Worm (Caenorhabditis elegans) whole organism, L1 larva: ENCODE measurements around the gene gst-19.

Experiments used
- C34B4.2 ChIP-seq: sonication (generic microtip); optimal IDR thresholded peaks from 2 replicates; lab custom pipeline; 2017; ENCODE audit warnings: mild to moderate bottlenecking, missing genetic modification characterization, missing compliant biosample characterization
- aha-1 ChIP-seq: fragments of 150-350 bp; optimal IDR thresholded peaks from 2 replicates; lab custom pipeline; 2014; ENCODE audit warnings: missing biosample characterization, missing genetic modification characterization
- blmp-1 ChIP-seq: fragments of 150-350 bp; optimal IDR thresholded peaks from 2 replicates; lab custom pipeline; 2014; ENCODE audit warnings: missing biosample characterization, missing genetic modification characterization
- ceh-82 ChIP-seq, 3 experiments: fragments of 150-350 bp in 1 of 3; sonication (generic microtip) in 2 of 3; optimal IDR thresholded peaks; 2 replicates each; lab custom pipeline; 2014 to 2017; ENCODE audit warnings: missing biosample characterization in 3 of 3, missing genetic modification characterization in 3 of 3
- dpl-1 ChIP-seq, 3 experiments: fragments of 150-350 bp in 2 of 3; sonication (generic microtip) in 1 of 3; optimal IDR thresholded peaks; 2 replicates each; lab custom pipeline; 2014 to 2017; ENCODE audit warnings: missing biosample characterization in 3 of 3, missing genetic modification characterization in 3 of 3, missing genetic modification reagents in 3 of 3
- efl-1 ChIP-seq, 4 experiments: fragments of 150-350 bp; optimal IDR thresholded peaks in 3 of 4; peaks in 1 of 4; 1 replicate in 1 of 4; 2 replicates in 3 of 4; lab custom pipeline; 2014; ENCODE audit warnings: missing biosample characterization in 2 of 4, missing genetic modification characterization in 2 of 4, missing genetic modification reagents in 2 of 4
- efl-3 ChIP-seq: fragments of 200-800 bp; sonication (Bioruptor generic); optimal IDR thresholded peaks from 2 replicates; lab custom pipeline; 2018; ENCODE audit warnings: mild to moderate bottlenecking, missing genetic modification characterization, missing compliant biosample characterization
- elt-2 ChIP-seq: sonication (generic microtip); optimal IDR thresholded peaks from 2 replicates; lab custom pipeline; 2016; ENCODE audit warnings: missing genetic modification characterization, mild to moderate bottlenecking, inconsistent platforms, missing compliant biosample characterization, missing genetic modification reagents
- elt-3 ChIP-seq, 6 experiments: fragments of 150-350 bp in 1 of 6; sonication (generic microtip); optimal IDR thresholded peaks; 2 replicates each; lab custom pipeline; 2017 to 2018; ENCODE audit warnings: missing biosample characterization in 6 of 6, missing genetic modification characterization in 6 of 6, inconsistent platforms in 1 of 6
- ets-5 ChIP-seq: fragments of 200-800 bp; sonication (Bioruptor generic); IDR thresholded peaks from 2 replicates; pipeline ENCODE4 v1.3.6; 2022; ENCODE audit warnings: missing genetic modification characterization, missing compliant biosample characterization
- hlh-17 ChIP-seq: fragments of 200-800 bp; sonication (Bioruptor generic); optimal IDR thresholded peaks from 2 replicates; lab custom pipeline; 2018; ENCODE audit warnings: missing genetic modification characterization, mild to moderate bottlenecking, missing compliant biosample characterization, moderate library complexity, borderline replicate concordance
- irx-1 ChIP-seq: sonication (generic microtip); optimal IDR thresholded peaks from 2 replicates; lab custom pipeline; 2016; ENCODE audit warnings: missing genetic modification characterization, missing compliant biosample characterization
- isw-1 ChIP-seq: fragments of 200-800 bp; sonication (Bioruptor generic); IDR thresholded peaks from 2 replicates; pipeline ENCODE4 v1.3.6; 2022; ENCODE audit warnings: missing genetic modification characterization, missing compliant biosample characterization
- lin-15B ChIP-seq: fragments of 150-350 bp; sonication (generic microtip); optimal IDR thresholded peaks from 3 replicates; lab custom pipeline; 2014; ENCODE audit warnings: missing biosample characterization, missing genetic modification characterization
- lir-3 ChIP-seq: sonication (generic microtip); optimal IDR thresholded peaks from 2 replicates; lab custom pipeline; 2016; ENCODE audit warnings: mild to moderate bottlenecking, missing genetic modification characterization, moderate library complexity, missing compliant biosample characterization; ENCODE audit not compliant: poor library complexity
- lsy-2 ChIP-seq, 2 experiments: fragments of 150-350 bp; optimal IDR thresholded peaks; 2 replicates each; lab custom pipeline; 2014; ENCODE audit warnings: missing biosample characterization in 2 of 2, missing genetic modification characterization in 2 of 2
- mep-1 ChIP-seq: fragments of 150-350 bp; optimal IDR thresholded peaks from 2 replicates; lab custom pipeline; 2014; ENCODE audit warnings: missing biosample characterization, missing genetic modification characterization
- nhr-12 ChIP-seq: sonication (generic microtip); optimal IDR thresholded peaks from 2 replicates; lab custom pipeline; 2017; ENCODE audit warnings: missing biosample characterization, missing genetic modification characterization
- nhr-19 ChIP-seq: fragments of 200-800 bp; sonication (Bioruptor generic); conservative IDR thresholded peaks from 2 replicates; pipeline ENCODE4 v1.3.6; 2022; ENCODE audit warnings: missing genetic modification characterization, missing compliant biosample characterization
- nhr-237 ChIP-seq: fragments of 150-350 bp; optimal IDR thresholded peaks from 2 replicates; lab custom pipeline; 2014; ENCODE audit warnings: missing biosample characterization, missing genetic modification characterization
- nhr-47 ChIP-seq: sonication (generic microtip); optimal IDR thresholded peaks from 2 replicates; lab custom pipeline; 2016; ENCODE audit warnings: mild to moderate bottlenecking, missing genetic modification characterization, moderate library complexity, missing compliant biosample characterization
- nhr-71 ChIP-seq: sonication (generic microtip); optimal IDR thresholded peaks from 2 replicates; lab custom pipeline; 2016; ENCODE audit warnings: mild to moderate bottlenecking, missing genetic modification characterization, moderate library complexity, missing compliant biosample characterization
- nhr-84 ChIP-seq: sonication (generic microtip); optimal IDR thresholded peaks from 2 replicates; lab custom pipeline; 2017; ENCODE audit warnings: missing biosample characterization, missing genetic modification characterization
- nhr-85 ChIP-seq: sonication (generic microtip); peaks from one replicate; lab custom pipeline; 2016; ENCODE audit warnings: missing genetic modification characterization, inconsistent platforms, missing compliant biosample characterization
- pax-3 ChIP-seq: fragments of 200-800 bp; sonication (Bioruptor generic); optimal IDR thresholded peaks from 2 replicates; lab custom pipeline; 2018; ENCODE audit warnings: mild to moderate bottlenecking, missing genetic modification characterization, moderate library complexity, missing compliant biosample characterization
- rnt-1 ChIP-seq: sonication (generic microtip); optimal IDR thresholded peaks from 2 replicates; lab custom pipeline; 2016; ENCODE audit warnings: mild to moderate bottlenecking, missing genetic modification characterization, moderate library complexity, missing compliant biosample characterization
- snpc-4 ChIP-seq: fragments of 150-350 bp; optimal IDR thresholded peaks from 2 replicates; lab custom pipeline; 2014; ENCODE audit warnings: missing biosample characterization, missing genetic modification characterization
- snu-23 ChIP-seq: sonication (generic microtip); optimal IDR thresholded peaks from 2 replicates; lab custom pipeline; 2016; ENCODE audit warnings: missing genetic modification characterization, missing compliant biosample characterization
- sox-4 ChIP-seq: sonication (generic microtip); optimal IDR thresholded peaks from 2 replicates; lab custom pipeline; 2016; ENCODE audit warnings: missing genetic modification characterization, missing compliant biosample characterization
- sptf-1 ChIP-seq: fragments of 150-350 bp; optimal IDR thresholded peaks from 2 replicates; lab custom pipeline; 2014; ENCODE audit warnings: missing biosample characterization, missing genetic modification characterization
- sup-37 ChIP-seq: fragments of 200-800 bp; sonication (Bioruptor generic); optimal IDR thresholded peaks from 2 replicates; lab custom pipeline; 2018; ENCODE audit warnings: mild to moderate bottlenecking, missing genetic modification characterization, missing compliant biosample characterization
- tbx-2 ChIP-seq: sonication (generic microtip); optimal IDR thresholded peaks from 2 replicates; lab custom pipeline; 2016; ENCODE audit warnings: missing genetic modification characterization, missing compliant biosample characterization
- unc-86 ChIP-seq: sonication (generic microtip); optimal IDR thresholded peaks from 2 replicates; lab custom pipeline; 2016; ENCODE audit warnings: missing genetic modification characterization, missing compliant biosample characterization
- unc-98 ChIP-seq: fragments of 200-800 bp; sonication (Bioruptor generic); IDR thresholded peaks from 2 replicates; pipeline ENCODE4 v1.3.6; 2022; ENCODE audit warnings: missing genetic modification characterization, missing compliant biosample characterization
- vab-15 ChIP-seq: sonication (generic microtip); optimal IDR thresholded peaks from 2 replicates; lab custom pipeline; 2017; ENCODE audit warnings: missing genotype, mild to moderate bottlenecking, missing genetic modification characterization, missing compliant biosample characterization

gst-19 gene

ce11 chrII:13596505-13596977 lies 30.4 kb downstream of the gst-19 start, which contains the start of the genes fbxc-23 and csc-1 (continued):
- TF ChIP-seq nhr-71 (tag; lab: Kevin White, UChicago) = peak; percentile 61
- TF ChIP-seq snu-23 (GFP tag; lab: Kevin White, UChicago) = peak; percentile 73
- TF ChIP-seq ets-5 (GFP tag; lab: Robert Waterston, UW) = no peak
- TF ChIP-seq sup-37 = no peak
- TF ChIP-seq snpc-4 (tag; lab: Kevin White, UChicago) = peak; percentile 60
- peak in 1 of 6 experiments; percentile 67 for TF ChIP-seq elt-3 (tag; optimal IDR thresholded peaks at IDR 0.05; lab: Kevin White, UChicago)
- peak; percentile 51 for TF ChIP-seq nhr-47 (tag; lab: Kevin White, UChicago)

- TF ChIP-seq elt-2 (tag; lab: Kevin White, UChicago) (no peak), dpl-1 (GFP tag; optimal IDR thresholded peaks at IDR 0.05; lab: Kevin White, UChicago) (no peak), nhr-84 (no peak), C34B4.2 (tag; lab: Kevin White, UChicago) (no peak), unc-86 (tag; lab: Kevin White, UChicago) (no peak), isw-1 (GFP tag; lab: Robert Waterston, UW) (no peak), nhr-85 (tag; lab: Kevin White, UChicago) (no peak)
Measured at ce11 chrII:13595279-13595678, 31.7 kb downstream of the gst-19 start.

ce11 chrII:13593659-13594221 lies 33.2 kb downstream of the gst-19 start, which contains the start of gene clec-146:
Gene clec-146 (minus strand): TSS chrII:13593774.
- peak; percentile 9 for TF ChIP-seq blmp-1
- no peak for TF ChIP-seq efl-1 (optimal IDR thresholded peaks at IDR 0.05; lab: Kevin White, UChicago)
- peak in 1 of 2 experiments; percentile 92 for TF ChIP-seq efl-1 (GFP tag; optimal IDR thresholded peaks at IDR 0.05 in 1 of 2; lab: Kevin White, UChicago)
- TF ChIP-seq nhr-19 (GFP tag; lab: Robert Waterston, UW) = 0 out of 2 replicates have a peak, but pooled peaks have one; percentile 17
- no peak for TF ChIP-seq aha-1 (tag; lab: Kevin White, UChicago)
- TF ChIP-seq elt-3 (tag; optimal IDR thresholded peaks at IDR 0.05; lab: Kevin White, UChicago) = peak in 1 of 6 experiments; percentile 55
- TF ChIP-seq nhr-12 (tag; lab: Kevin White, UChicago) = no peak
- TF ChIP-seq nhr-85 (tag; lab: Kevin White, UChicago) = peak; percentile 68
- TF ChIP-seq lir-3 (tag; lab: Kevin White, UChicago) = no peak
- peak in 1 of 2 experiments; percentile 25 for TF ChIP-seq lsy-2 (tag; optimal IDR thresholded peaks at IDR 0.05; lab: Kevin White, UChicago)

ce11 chrII:13590461-13590860 lies 36.5 kb downstream of the gst-19 start, which contains the start of gene clec-145:
Gene clec-145 (minus strand): TSS chrII:13590561.
- TF ChIP-seq nhr-237 (no peak), efl-1 (optimal IDR thresholded peaks at IDR 0.05; lab: Kevin White, UChicago) (no peak), efl-1 (GFP tag; optimal IDR thresholded peaks at IDR 0.05 in 1 of 2; lab: Kevin White, UChicago) (peak in 1 of 2 experiments; percentile 75)

ce11 chrII:13585655-13586170 lies 41.2 kb downstream of the gst-19 start, which contains the start of gene Y48E1B.8:
Gene Y48E1B.8 (plus strand): TSS chrII:13585705.
- TF ChIP-seq sptf-1 (tag; lab: Kevin White, UChicago) = no peak
- TF ChIP-seq unc-98 = no peak
- TF ChIP-seq ceh-82 (tag; optimal IDR thresholded peaks at IDR 0.05; lab: Kevin White, UChicago) = no peak
- no peak for TF ChIP-seq hlh-17 (GFP tag; lab: Kevin White, UChicago)
- TF ChIP-seq mep-1 (tag; lab: Kevin White, UChicago) = no peak
- no peak for TF ChIP-seq rnt-1 (tag; lab: Kevin White, UChicago)
- no peak for TF ChIP-seq tbx-2 (tag; lab: Kevin White, UChicago)
- TF ChIP-seq vab-15 (tag; lab: Kevin White, UChicago) = no peak
- TF ChIP-seq aha-1 (tag; lab: Kevin White, UChicago) = no peak
- TF ChIP-seq pax-3 (tag; lab: Kevin White, UChicago) = no peak
- no peak for TF ChIP-seq efl-3 (GFP tag; lab: Kevin White, UChicago)
- TF ChIP-seq nhr-47 (tag; lab: Kevin White, UChicago) = no peak
- TF ChIP-seq snpc-4 (tag; lab: Kevin White, UChicago) = no peak
- TF ChIP-seq sox-4 (tag; lab: Kevin White, UChicago) = no peak
- TF ChIP-seq lin-15B (tag; lab: Kevin White, UChicago) = no peak
- no peak for TF ChIP-seq irx-1 (tag; lab: Kevin White, UChicago)
- TF ChIP-seq, all 84 proteins: peak for 0
